Worm (Caenorhabditis elegans): ENCODE results near the gene C36B7.6.

C36B7.6 gene

ce11 chrX:7075250-7075649 is 24.9 kb downstream of the C36B7.6 start, which contains the start of gene B0403.6:
Gene B0403.6, minus strand, starts transcription at chrX:7075350.
- TF ChIP-seq cog-1 (tag; optimal IDR thresholded peaks at IDR 0.05) (no peak), med-1 (GFP tag; optimal IDR thresholded peaks at IDR 0.05; ENCODE audit: insufficient read depth) (no peak), ztf-23 (GFP tag; IDR thresholded peaks at IDR 0.05) (no peak), tab-1 (GFP tag; IDR thresholded peaks at IDR 0.05) (no peak), T22C8.4 (GFP tag; IDR thresholded peaks at IDR 0.05) (no peak), ztf-29 (GFP tag; IDR thresholded peaks at IDR 0.05) (no peak)

ce11 chrX:7068400-7068799 is 31.7 kb downstream of the C36B7.6 start, which contains the start of gene pdi-6:
Gene pdi-6, minus strand, starts transcription at chrX:7068563.
- peak; percentile 54; the same call in 1 of the 2 replicates for TF ChIP-seq klf-2 (GFP tag; conservative IDR thresholded peaks at IDR 0.05)
- TF ChIP-seq med-1 (GFP tag; optimal IDR thresholded peaks at IDR 0.05; ENCODE audit: insufficient read depth), result no peak
- TF ChIP-seq ztf-23 (GFP tag; IDR thresholded peaks at IDR 0.05), result peak; percentile 77
- TF ChIP-seq T22C8.4 (GFP tag; IDR thresholded peaks at IDR 0.05), result no peak
- TF ChIP-seq ref-1 (GFP tag; conservative IDR thresholded peaks at IDR 0.05), result no peak
- no peak for TF ChIP-seq tab-1 (GFP tag; IDR thresholded peaks at IDR 0.05)
- peak; percentile 54 for TF ChIP-seq cog-1 (tag; optimal IDR thresholded peaks at IDR 0.05)
- peak; percentile 60 for TF ChIP-seq flt-1 (GFP tag; IDR thresholded peaks at IDR 0.05)
- no peak for TF ChIP-seq ztf-29 (GFP tag; IDR thresholded peaks at IDR 0.05)

DNA sequence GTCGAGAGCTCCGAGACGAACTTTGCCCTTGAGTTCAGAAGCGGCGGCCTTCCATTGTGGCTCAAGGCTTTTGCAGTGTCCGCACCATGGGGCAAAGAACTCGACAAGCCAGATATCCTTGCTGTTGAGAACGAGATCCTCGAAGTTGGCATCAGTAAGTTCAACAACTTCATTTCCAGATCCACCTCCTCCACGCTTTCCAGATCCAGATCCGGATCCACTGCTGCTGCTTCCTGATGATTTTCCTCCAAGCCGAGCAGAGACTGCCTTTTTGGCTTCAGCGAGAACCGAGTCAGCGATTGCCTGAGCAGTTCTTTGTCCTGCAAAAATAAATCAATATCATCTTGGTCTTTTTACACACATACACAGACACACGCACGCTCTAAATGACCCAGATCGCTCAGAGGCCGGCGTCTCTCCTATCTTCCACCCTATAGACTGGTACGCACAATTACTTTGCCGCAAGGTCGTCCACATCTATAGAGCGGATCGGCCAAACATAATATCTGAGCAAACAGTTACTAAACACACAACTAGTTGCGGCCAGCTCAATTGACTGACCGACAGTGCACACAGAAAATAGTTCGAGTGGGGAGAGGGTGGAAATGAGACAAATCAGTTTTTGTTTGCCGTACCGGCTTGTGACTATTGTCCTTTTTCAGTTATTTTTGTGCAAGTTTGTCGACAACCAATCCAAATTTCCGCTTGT is 32.7 kb downstream of the C36B7.6 start:
- TF ChIP-seq med-1 (GFP tag; optimal IDR thresholded peaks at IDR 0.05; ENCODE audit: insufficient read depth), result no peak
- TF ChIP-seq T22C8.4 (GFP tag; IDR thresholded peaks at IDR 0.05), result no peak
- TF ChIP-seq cog-1 (tag; optimal IDR thresholded peaks at IDR 0.05), result no peak
- TF ChIP-seq tab-1 (GFP tag; IDR thresholded peaks at IDR 0.05), result no peak
- TF ChIP-seq flt-1 (GFP tag; IDR thresholded peaks at IDR 0.05), result 0 out of 2 replicates have a peak, but pooled peaks have one; percentile 10

DNA sequence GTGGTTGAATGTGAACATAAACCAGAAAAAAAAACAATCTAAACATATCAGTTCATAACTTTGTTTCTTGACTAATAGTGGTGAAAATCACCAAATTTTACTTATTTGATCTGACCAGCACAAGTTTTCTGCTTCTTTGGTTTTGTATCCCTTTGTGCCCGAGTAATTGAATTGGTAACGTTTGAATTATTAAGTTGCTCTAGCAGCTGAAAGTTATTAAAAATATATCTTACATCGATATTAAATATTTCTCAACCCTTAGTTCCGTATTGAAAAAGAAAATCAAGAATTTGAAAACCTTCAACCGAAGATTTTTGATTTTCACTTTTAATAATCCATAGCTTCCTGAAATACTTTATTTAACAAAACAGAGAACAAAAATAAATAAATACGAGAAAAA is 34.1 kb downstream of the C36B7.6 start:
- no peak for TF ChIP-seq ztf-29 (GFP tag; IDR thresholded peaks at IDR 0.05)
- TF ChIP-seq med-1 (GFP tag; optimal IDR thresholded peaks at IDR 0.05; ENCODE audit: insufficient read depth), result no peak
- TF ChIP-seq T22C8.4 (GFP tag; IDR thresholded peaks at IDR 0.05), result no peak
- TF ChIP-seq ztf-23 (GFP tag; IDR thresholded peaks at IDR 0.05), result no peak
- no peak for TF ChIP-seq cog-1 (tag; optimal IDR thresholded peaks at IDR 0.05)
- no peak for TF ChIP-seq tab-1 (GFP tag; IDR thresholded peaks at IDR 0.05)

ce11 chrX:7063236-7063635 is 36.9 kb downstream of the C36B7.6 start, which contains the start of gene B0403.3:
Gene B0403.3, minus strand, starts transcription at chrX:7063336.
- TF ChIP-seq T22C8.4 (GFP tag; IDR thresholded peaks at IDR 0.05), result no peak

DNA sequence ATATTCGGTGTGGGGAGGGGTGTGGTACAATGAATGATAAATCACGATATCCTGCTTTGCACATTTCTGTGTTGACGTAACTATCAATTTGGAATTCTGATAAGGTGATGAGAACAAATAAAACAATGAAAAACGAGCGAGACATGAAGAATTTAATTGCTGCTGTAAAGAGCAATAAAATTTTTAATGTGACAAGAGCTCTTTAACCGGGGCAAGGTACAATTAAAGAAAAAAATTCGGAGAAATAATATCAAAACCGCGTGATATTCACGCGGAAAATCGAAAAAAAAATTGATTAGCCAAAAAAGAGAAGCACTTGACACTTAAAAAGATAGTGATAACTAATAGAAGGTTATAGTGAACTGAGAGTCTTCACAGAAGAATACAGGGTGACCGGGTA is 38.9 kb downstream of the C36B7.6 start:
- TF ChIP-seq ztf-23 (GFP tag; IDR thresholded peaks at IDR 0.05) (no peak), cog-1 (tag; optimal IDR thresholded peaks at IDR 0.05) (no peak), flt-1 (GFP tag; IDR thresholded peaks at IDR 0.05) (no peak)

- TF ChIP-seq ref-1 (GFP tag; conservative IDR thresholded peaks at IDR 0.05) (no peak), tab-1 (GFP tag; IDR thresholded peaks at IDR 0.05) (no peak), ztf-29 (GFP tag; IDR thresholded peaks at IDR 0.05) (no peak), flt-1 (GFP tag; IDR thresholded peaks at IDR 0.05) (no peak), ztf-23 (GFP tag; IDR thresholded peaks at IDR 0.05) (no peak), cog-1 (tag; optimal IDR thresholded peaks at IDR 0.05) (no peak), med-1 (GFP tag; optimal IDR thresholded peaks at IDR 0.05; ENCODE audit: insufficient read depth) (no peak), T22C8.4 (GFP tag; IDR thresholded peaks at IDR 0.05) (no peak), klf-2 (GFP tag; conservative IDR thresholded peaks at IDR 0.05) (no peak)
Observed at ce11 chrX:7057357-7057756, 42.8 kb downstream of the C36B7.6 start, which contains the start of gene B0403.5. Gene B0403.5, plus strand, starts transcription at chrX:7057724.

- TF ChIP-seq ref-1 (GFP tag; conservative IDR thresholded peaks at IDR 0.05), result no peak
- no peak for TF ChIP-seq tab-1 (GFP tag; IDR thresholded peaks at IDR 0.05)
- no peak for TF ChIP-seq flt-1 (GFP tag; IDR thresholded peaks at IDR 0.05)
- TF ChIP-seq klf-2 (GFP tag; conservative IDR thresholded peaks at IDR 0.05), result no peak
- no peak for TF ChIP-seq med-1 (GFP tag; optimal IDR thresholded peaks at IDR 0.05; ENCODE audit: insufficient read depth)
- no peak for TF ChIP-seq ztf-23 (GFP tag; IDR thresholded peaks at IDR 0.05)
- no peak for TF ChIP-seq ztf-29 (GFP tag; IDR thresholded peaks at IDR 0.05)
- TF ChIP-seq cog-1 (tag; optimal IDR thresholded peaks at IDR 0.05), result no peak
- no peak for TF ChIP-seq T22C8.4 (GFP tag; IDR thresholded peaks at IDR 0.05)
Observed at ce11 chrX:7050290-7050689, 49.8 kb downstream of the C36B7.6 start, which contains the start of gene ubc-17. Gene ubc-17, plus strand, starts transcription at chrX:7050590.
